Fruit fly (Drosophila melanogaster) whole organism, embryonic: Measurements from ENCODE around the gene Or85b.
A peak's percentile ranks its signal among the peaks of the same experiment; 100 is the strongest.

Experiments
- Ada2b ChIP-seq: fragments of 200-800 bp; sonication (Bioruptor generic); IDR thresholded peaks from 2 replicates; pipeline ENCODE4 v1.3.6; 2022; ENCODE audit warnings: missing biosample characterization, missing genetic modification characterization
- CG11695 ChIP-seq: fragments of 200-800 bp; sonication (Bioruptor generic); IDR thresholded peaks from 3 replicates; pipeline ENCODE4 v1.3.6; 2022; ENCODE audit warnings: missing biosample characterization, missing genetic modification characterization
- CG12659 ChIP-seq: fragments of 200-800 bp; sonication (Bioruptor generic); optimal IDR thresholded peaks from 3 replicates; lab custom pipeline; 2017; ENCODE audit warnings: mild to moderate bottlenecking, missing biosample characterization, missing genetic modification reagents, missing genetic modification characterization
- CG12769 ChIP-seq: fragments of 200-800 bp; sonication (Bioruptor generic); optimal IDR thresholded peaks from 2 replicates; lab custom pipeline; 2019; ENCODE audit warnings: missing biosample characterization, mild to moderate bottlenecking, missing genetic modification characterization, moderate library complexity
- CG14441 ChIP-seq: fragments of 200-800 bp; sonication (Bioruptor generic); IDR thresholded peaks from 2 replicates; pipeline ENCODE4 v1.3.6; 2022; ENCODE audit warnings: missing biosample characterization, missing genetic modification characterization
- CG1529 ChIP-seq: fragments of 200-800 bp; sonication (Bioruptor generic); optimal IDR thresholded peaks from 3 replicates; lab custom pipeline; 2018; ENCODE audit warnings: missing biosample characterization, missing genetic modification characterization
- CG1602 ChIP-seq: fragments of 200-800 bp; sonication (Bioruptor generic); optimal IDR thresholded peaks from 3 replicates; lab custom pipeline; 2016; ENCODE audit warnings: missing biosample characterization, missing genetic modification characterization
- CG2712 ChIP-seq: fragments of 200-800 bp; optimal IDR thresholded peaks from 3 replicates; lab custom pipeline; 2019; ENCODE audit warnings: missing biosample characterization, mild to moderate bottlenecking, missing genetic modification characterization, moderate library complexity
- CG3065 ChIP-seq: fragments of 200-800 bp; sonication (Bioruptor generic); optimal IDR thresholded peaks from 2 replicates; lab custom pipeline; 2016; ENCODE audit warnings: missing biosample characterization, missing genetic modification characterization
- CG31388 ChIP-seq: fragments of 200-800 bp; sonication (Bioruptor generic); optimal IDR thresholded peaks from 2 replicates; lab custom pipeline; 2016; ENCODE audit warnings: missing biosample characterization, missing genetic modification characterization
- CG3281 ChIP-seq: fragments of 200-800 bp; sonication (Bioruptor generic); optimal IDR thresholded peaks from 3 replicates; lab custom pipeline; 2017; ENCODE audit warnings: missing biosample characterization, mild to moderate bottlenecking, missing genetic modification characterization
- CG42726 ChIP-seq: fragments of 200-800 bp; sonication (Bioruptor generic); IDR thresholded peaks from 2 replicates; pipeline ENCODE4 v1.3.6; 2022; ENCODE audit warnings: missing biosample characterization, missing genetic modification characterization; ENCODE audit not compliant: partially characterized antibody
- CG8359 ChIP-seq: fragments of 200-800 bp; sonication (Bioruptor generic); optimal IDR thresholded peaks from 2 replicates; lab custom pipeline; 2017; ENCODE audit warnings: missing biosample characterization, mild to moderate bottlenecking, missing genetic modification characterization, borderline replicate concordance
- CG9609 ChIP-seq: fragments of 200-800 bp; sonication (Bioruptor generic); optimal IDR thresholded peaks from 3 replicates; lab custom pipeline; 2016; ENCODE audit warnings: missing biosample characterization, missing genetic modification characterization
- Dip3 ChIP-seq: fragments of 200-800 bp; sonication (Bioruptor generic); optimal IDR thresholded peaks from 3 replicates; lab custom pipeline; 2016; ENCODE audit warnings: missing biosample characterization, missing genetic modification characterization
- Ets65A ChIP-seq: fragments of 200-800 bp; sonication (Bioruptor generic); peaks from one replicate; lab custom pipeline; 2016; ENCODE audit warnings: missing biosample characterization, missing genetic modification characterization
- Gug ChIP-seq: fragments of 200-800 bp; sonication (Bioruptor generic); IDR thresholded peaks from 4 replicates; pipeline ENCODE4 v1.3.6; 2022; ENCODE audit warnings: missing biosample characterization, missing genetic modification characterization
- HHEX ChIP-seq: fragments of 200-800 bp; sonication (Bioruptor generic); optimal IDR thresholded peaks from 3 replicates; lab custom pipeline; 2017; ENCODE audit warnings: missing biosample characterization, mild to moderate bottlenecking, missing genetic modification characterization, missing genetic modification reagents
- HLH3B ChIP-seq: fragments of 200-800 bp; sonication (Bioruptor generic); IDR thresholded peaks from 2 replicates; pipeline ENCODE4 v1.3.6; 2022; ENCODE audit warnings: missing biosample characterization, missing genetic modification characterization
- HLH54F ChIP-seq: fragments of 200-800 bp; sonication (Bioruptor generic); optimal IDR thresholded peaks from 3 replicates; lab custom pipeline; 2016; ENCODE audit warnings: missing biosample characterization, missing genetic modification characterization
- Hand ChIP-seq: fragments of 200-800 bp; sonication (Bioruptor generic); optimal IDR thresholded peaks from 2 replicates; lab custom pipeline; 2017; ENCODE audit warnings: mild to moderate bottlenecking, missing biosample characterization, missing genetic modification reagents, missing genetic modification characterization
- Hr3 ChIP-seq: fragments of 200-800 bp; sonication (Bioruptor generic); optimal IDR thresholded peaks from 3 replicates; lab custom pipeline; 2016; ENCODE audit warnings: missing biosample characterization, missing genetic modification characterization
- Max ChIP-seq: fragments of 200-800 bp; sonication (Bioruptor generic); optimal IDR thresholded peaks from 2 replicates; lab custom pipeline; 2016; ENCODE audit warnings: missing biosample characterization, mild to moderate bottlenecking, missing genetic modification characterization
- NC2β ChIP-seq: fragments of 200-800 bp; sonication (Bioruptor generic); optimal IDR thresholded peaks from 2 replicates; lab custom pipeline; 2016; ENCODE audit warnings: missing biosample characterization, missing genetic modification characterization
- NK7.1 ChIP-seq: fragments of 200-800 bp; sonication (Bioruptor generic); optimal IDR thresholded peaks from 3 replicates; lab custom pipeline; 2016; ENCODE audit warnings: missing biosample characterization, missing genetic modification characterization
- NfI ChIP-seq: fragments of 200-800 bp; sonication (Bioruptor generic); optimal IDR thresholded peaks from 3 replicates; lab custom pipeline; 2018; ENCODE audit warnings: missing biosample characterization, mild to moderate bottlenecking, missing genetic modification characterization, moderate library complexity
- Side ChIP-seq: fragments of 200-800 bp; sonication (Bioruptor generic); optimal IDR thresholded peaks from 2 replicates; lab custom pipeline; 2016; ENCODE audit warnings: missing biosample characterization, missing genetic modification characterization
- Sox102F ChIP-seq: fragments of 200-800 bp; sonication (Bioruptor generic); optimal IDR thresholded peaks from 2 replicates; lab custom pipeline; 2018; ENCODE audit warnings: missing biosample characterization, mild to moderate bottlenecking, missing genetic modification characterization, moderate library complexity
- Tbp ChIP-seq: fragments of >200 bp; optimal IDR thresholded peaks from 2 replicates; lab custom pipeline; 2018; ENCODE audit warnings: missing biosample characterization, missing genetic modification characterization
- abd-A ChIP-seq: fragments of 200-800 bp; sonication (Bioruptor generic); optimal IDR thresholded peaks from 3 replicates; lab custom pipeline; 2019; ENCODE audit warnings: missing biosample characterization, mild to moderate bottlenecking, missing genetic modification characterization, moderate library complexity
- ara ChIP-seq: fragments of 200-800 bp; sonication (Bioruptor generic); IDR thresholded peaks from 2 replicates; pipeline ENCODE4 v1.3.6; 2022; ENCODE audit warnings: missing biosample characterization, missing genetic modification characterization
- ase ChIP-seq: fragments of 200-800 bp; sonication (Bioruptor generic); IDR thresholded peaks from 3 replicates; pipeline ENCODE4 v1.3.6; 2022; ENCODE audit warnings: missing biosample characterization, missing genetic modification characterization
- ash1 ChIP-seq: fragments of 200-800 bp; sonication (Bioruptor generic); optimal IDR thresholded peaks from 2 replicates; lab custom pipeline; 2018; ENCODE audit warnings: missing biosample characterization, mild to moderate bottlenecking, missing genetic modification characterization
- ato ChIP-seq: fragments of 200-800 bp; sonication (Bioruptor generic); IDR thresholded peaks from 2 replicates; pipeline ENCODE4 v1.3.6; 2022; ENCODE audit warnings: missing biosample characterization, missing genetic modification characterization; ENCODE audit not compliant: partially characterized antibody
- cwo ChIP-seq: fragments of 200-800 bp; sonication (Bioruptor generic); optimal IDR thresholded peaks from 3 replicates; lab custom pipeline; 2017; ENCODE audit warnings: missing biosample characterization, missing genetic modification characterization, mild to moderate bottlenecking, moderate library complexity, missing genetic modification reagents
- dati ChIP-seq: fragments of 200-800 bp; sonication (Bioruptor generic); IDR thresholded peaks from 2 replicates; pipeline ENCODE4 v1.3.6; 2022; ENCODE audit warnings: missing biosample characterization, missing genetic modification characterization
- exex ChIP-seq: fragments of 200-800 bp; sonication (Bioruptor generic); optimal IDR thresholded peaks from 4 replicates; lab custom pipeline; 2018; ENCODE audit warnings: missing biosample characterization, mild to moderate bottlenecking, missing genetic modification characterization, moderate library complexity
- hb ChIP-seq: fragments of 200-800 bp; sonication (Bioruptor generic); IDR thresholded peaks from 3 replicates; pipeline ENCODE4 v1.3.6; 2022; ENCODE audit warnings: missing biosample characterization, missing genetic modification characterization; ENCODE audit not compliant: partially characterized antibody
- kah ChIP-seq: fragments of 200-800 bp; sonication (Bioruptor generic); optimal IDR thresholded peaks from 2 replicates; lab custom pipeline; 2018; ENCODE audit warnings: missing biosample characterization, mild to moderate bottlenecking, missing genetic modification characterization
- klu ChIP-seq: fragments of 200-800 bp; sonication (Bioruptor generic); IDR thresholded peaks from 2 replicates; pipeline ENCODE4 v1.3.6; 2022; ENCODE audit warnings: missing biosample characterization, missing genetic modification characterization
- luna ChIP-seq: fragments of 200-800 bp; sonication (Bioruptor generic); optimal IDR thresholded peaks from 2 replicates; lab custom pipeline; 2016; ENCODE audit warnings: missing biosample characterization, missing genetic modification characterization
- odd ChIP-seq: fragments of 200-800 bp; sonication (Bioruptor generic); optimal IDR thresholded peaks from 2 replicates; lab custom pipeline; 2017; ENCODE audit warnings: missing biosample characterization, mild to moderate bottlenecking, missing genetic modification characterization
- pros ChIP-seq: fragments of 200-800 bp; sonication (Bioruptor generic); optimal IDR thresholded peaks from 3 replicates; lab custom pipeline; 2019; ENCODE audit warnings: missing biosample characterization, mild to moderate bottlenecking, missing genetic modification characterization, moderate library complexity
- psq ChIP-seq: fragments of 200-800 bp; sonication (Bioruptor generic); optimal IDR thresholded peaks from 2 replicates; lab custom pipeline; 2017; ENCODE audit warnings: missing biosample characterization, missing genetic modification characterization
- pzg ChIP-seq: fragments of 200-800 bp; sonication (Bioruptor generic); optimal IDR thresholded peaks from 3 replicates; lab custom pipeline; 2018; ENCODE audit warnings: missing biosample characterization, mild to moderate bottlenecking, missing genetic modification characterization, moderate library complexity
- sob ChIP-seq: fragments of 200-800 bp; sonication (Bioruptor generic); IDR thresholded peaks from 2 replicates; pipeline ENCODE4 v1.3.6; 2022; ENCODE audit warnings: missing biosample characterization, missing genetic modification characterization
- sqz ChIP-seq: fragments of 200-800 bp; sonication (Bioruptor generic); optimal IDR thresholded peaks from 3 replicates; lab custom pipeline; 2018; ENCODE audit warnings: missing biosample characterization, mild to moderate bottlenecking, missing genetic modification characterization
- tap ChIP-seq: fragments of 200-800 bp; optimal IDR thresholded peaks from 3 replicates; lab custom pipeline; 2019; ENCODE audit warnings: missing biosample characterization, mild to moderate bottlenecking, missing genetic modification characterization, moderate library complexity
- tup ChIP-seq: fragments of 200-800 bp; sonication (Bioruptor generic); optimal IDR thresholded peaks from 2 replicates; lab custom pipeline; 2016; ENCODE audit warnings: missing biosample characterization, mild to moderate bottlenecking, missing genetic modification characterization, moderate library complexity
- twi ChIP-seq: fragments of 200-800 bp; optimal IDR thresholded peaks from 2 replicates; lab custom pipeline; 2019; ENCODE audit warnings: missing biosample characterization, mild to moderate bottlenecking, missing genetic modification characterization, moderate library complexity
- usp ChIP-seq: fragments of >200 bp; optimal IDR thresholded peaks from 2 replicates; lab custom pipeline; 2017; ENCODE audit warnings: missing biosample characterization, missing genetic modification characterization
- yki ChIP-seq: fragments of >200 bp; optimal IDR thresholded peaks from 3 replicates; lab custom pipeline; 2018

Gene Or85b

DNA sequence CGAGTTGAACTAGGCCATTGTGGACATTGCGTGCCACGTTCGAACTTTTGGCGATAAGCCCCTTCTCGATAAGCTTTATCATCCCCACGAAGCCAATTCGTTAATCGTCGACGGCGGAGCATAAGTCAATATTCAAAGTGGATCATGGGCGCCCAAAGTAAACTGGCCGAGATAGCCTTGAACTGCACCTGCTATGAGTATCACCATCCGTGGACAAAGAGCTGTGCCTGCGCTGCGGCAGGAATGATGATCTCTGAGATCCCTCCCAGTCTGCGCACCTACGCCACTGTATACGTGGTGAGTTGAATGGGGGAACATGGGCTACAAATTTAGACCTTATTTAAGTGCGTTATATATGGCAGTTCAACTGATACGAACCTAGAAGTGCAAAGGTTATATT is 13.1 kb upstream of the Or85b start (continued):
- TF ChIP-seq kah (GFP tag; lab: Kevin White, UChicago), result no peak
- no peak for TF ChIP-seq twi
- no peak for TF ChIP-seq tup (GFP tag; lab: Kevin White, UChicago)
- no peak for TF ChIP-seq ara (GFP tag; lab: Robert Waterston, UW)
- no peak for TF ChIP-seq NK7.1 (GFP tag; lab: Kevin White, UChicago)
- TF ChIP-seq CG8359, result no peak
- TF ChIP-seq hb, result no peak
- no peak for TF ChIP-seq CG1529 (GFP tag; lab: Kevin White, UChicago)
- TF ChIP-seq CG9609 (GFP tag; lab: Kevin White, UChicago), result no peak
- TF ChIP-seq klu (GFP tag; lab: Robert Waterston, UW), result no peak
- TF ChIP-seq Hr3 (GFP tag; lab: Kevin White, UChicago), result no peak
- no peak for TF ChIP-seq ash1 (GFP tag; lab: Kevin White, UChicago)
- TF ChIP-seq Ets65A, result peak; percentile 82
- TF ChIP-seq ato (GFP tag; lab: Robert Waterston, UW), result no peak
- TF ChIP-seq CG2712 (tag; lab: Kevin White, UChicago), result no peak
- peak; percentile 6 for TF ChIP-seq NfI
- TF ChIP-seq pros, result no peak
- no peak for TF ChIP-seq CG3065
- no peak for TF ChIP-seq HLH54F (GFP tag; lab: Kevin White, UChicago)
- TF ChIP-seq Tbp (GFP tag; lab: Kevin White, UChicago), result no peak
- TF ChIP-seq HHEX, result peak; percentile 33
- TF ChIP-seq CG12659 (GFP tag; lab: Kevin White, UChicago), result peak; percentile 23
- no peak for TF ChIP-seq cwo
- TF ChIP-seq exex (tag; lab: Kevin White, UChicago), result no peak
- no peak for TF ChIP-seq NC2β (GFP tag; lab: Kevin White, UChicago)
- no peak for TF ChIP-seq tap (tag; lab: Kevin White, UChicago)
- no peak for TF ChIP-seq sob (GFP tag; lab: Robert Waterston, UW)
- no peak for TF ChIP-seq abd-A (tag; lab: Kevin White, UChicago)
- no peak for TF ChIP-seq luna (GFP tag; lab: Kevin White, UChicago)
- TF ChIP-seq odd (GFP tag; lab: Kevin White, UChicago), result no peak
- no peak for TF ChIP-seq CG1602 (GFP tag; lab: Kevin White, UChicago)
- no peak for TF ChIP-seq Hand (GFP tag; lab: Kevin White, UChicago)
- TF ChIP-seq dati (GFP tag; lab: Robert Waterston, UW), result no peak
- TF ChIP-seq CG12769 (tag; lab: Kevin White, UChicago), result peak; percentile 77
- no peak for TF ChIP-seq Max
- TF ChIP-seq CG31388, result no peak
- peak; percentile 13 for TF ChIP-seq Side (GFP tag; lab: Kevin White, UChicago)
- no peak; the same call in 2 of the 3 replicates for TF ChIP-seq CG11695 (GFP tag; lab: Robert Waterston, UW)
- peak; percentile 55; the same call in 2 of the 4 replicates for TF ChIP-seq Gug (GFP tag; lab: Robert Waterston, UW)
- peak; percentile 2 for TF ChIP-seq CG3281
- no peak for TF ChIP-seq psq (GFP tag; lab: Kevin White, UChicago)
- peak; percentile 37 for TF ChIP-seq Dip3 (GFP tag; lab: Kevin White, UChicago)
- TF ChIP-seq HLH3B (GFP tag; lab: Robert Waterston, UW), result 0 out of 2 replicates have a peak, but pooled peaks have one; percentile 24
- no peak for TF ChIP-seq CG42726 (GFP tag; lab: Robert Waterston, UW)
- no peak for TF ChIP-seq pzg (GFP tag; lab: Kevin White, UChicago)
- TF ChIP-seq Ada2b (GFP tag; lab: Robert Waterston, UW), result peak; percentile 12; the same call in 1 of the 2 replicates
- TF ChIP-seq Sox102F (GFP tag; lab: Kevin White, UChicago), result peak; percentile 27
- TF ChIP-seq sqz (GFP tag; lab: Kevin White, UChicago), result no peak
- TF ChIP-seq yki (lab: Kevin White, UChicago), result no peak
- no peak for TF ChIP-seq ase (GFP tag; lab: Robert Waterston, UW)
- TF ChIP-seq usp (GFP tag; lab: Kevin White, UChicago), result no peak
- TF ChIP-seq CG14441 (GFP tag; lab: Robert Waterston, UW), result peak; percentile 54
